Worm (Caenorhabditis elegans) whole organism, young adult: ENCODE measurements around the gene cul-1.
A peak's percentile ranks its signal among the peaks of the same experiment; 100 is the strongest.

Source experiments
- B0336.3 ChIP-seq: fragments of 200-800 bp; sonication (Bioruptor generic); IDR thresholded peaks from 2 replicates; pipeline ENCODE4 v1.3.6; 2022; ENCODE audit warnings: missing genetic modification characterization, missing compliant biosample characterization
- F10E7.11 ChIP-seq: sonication (generic microtip); optimal IDR thresholded peaks from 2 replicates; lab custom pipeline; 2017; ENCODE audit warnings: mild to moderate bottlenecking, missing genetic modification characterization, moderate library complexity, missing compliant biosample characterization
- F22D6.2 ChIP-seq: sonication (generic microtip); optimal IDR thresholded peaks from 2 replicates; lab custom pipeline; 2016; ENCODE audit warnings: mild to moderate bottlenecking, missing genetic modification characterization, missing compliant biosample characterization
- F23B12.7 ChIP-seq: sonication (generic microtip); optimal IDR thresholded peaks from 2 replicates; lab custom pipeline; 2017; ENCODE audit warnings: missing genetic modification characterization, mild to moderate bottlenecking, missing compliant biosample characterization, antibody characterized with exemption, moderate library complexity; ENCODE audit not compliant: insufficient read depth
- F49E8.2 ChIP-seq: sonication (generic microtip); optimal IDR thresholded peaks from 3 replicates; lab custom pipeline; 2017; ENCODE audit warnings: missing genetic modification characterization, mild to moderate bottlenecking, missing compliant biosample characterization, antibody characterized with exemption, moderate library complexity; ENCODE audit not compliant: insufficient read depth
- F55B11.4 ChIP-seq: sonication (generic microtip); optimal IDR thresholded peaks from 2 replicates; lab custom pipeline; 2016; ENCODE audit warnings: missing compliant biosample characterization, missing genetic modification characterization, borderline replicate concordance; ENCODE audit not compliant: insufficient read depth
- F57A8.1 ChIP-seq: fragments of 200-800 bp; sonication (Bioruptor generic); optimal IDR thresholded peaks from 2 replicates; lab custom pipeline; 2018; ENCODE audit warnings: mild to moderate bottlenecking, missing genetic modification characterization, moderate library complexity, missing compliant biosample characterization
- T07F8.4 ChIP-seq: sonication (generic microtip); optimal IDR thresholded peaks from 2 replicates; lab custom pipeline; 2016; ENCODE audit warnings: mild to moderate bottlenecking, missing genetic modification characterization, moderate library complexity, missing compliant biosample characterization
- Y56A3A.18 ChIP-seq: fragments of 200-800 bp; sonication (Bioruptor generic); IDR thresholded peaks from 2 replicates; pipeline ENCODE4 v1.3.6; 2022; ENCODE audit warnings: missing genetic modification reagents, missing genetic modification characterization, missing compliant biosample characterization
- Y95B8A.8 ChIP-seq: fragments of 200-800 bp; sonication (Bioruptor generic); IDR thresholded peaks from 2 replicates; pipeline ENCODE4 v1.3.6; 2022; ENCODE audit warnings: missing genetic modification reagents, missing genetic modification characterization, missing compliant biosample characterization
- ZK185.1 ChIP-seq: sonication (generic microtip); optimal IDR thresholded peaks from 2 replicates; lab custom pipeline; 2016; ENCODE audit warnings: mild to moderate bottlenecking, missing genetic modification characterization, missing compliant biosample characterization; ENCODE audit not compliant: poor library complexity, severe bottlenecking
- akir-1 ChIP-seq: fragments of 200-800 bp; sonication (Bioruptor generic); optimal IDR thresholded peaks from 2 replicates; lab custom pipeline; 2018; ENCODE audit warnings: mild to moderate bottlenecking, missing genetic modification characterization, moderate library complexity, missing compliant biosample characterization
- ama-1 ChIP-seq, 3 experiments: fragments of 150-350 bp in 1 of 3; sonication (generic microtip) in 2 of 3; optimal IDR thresholded peaks; 2 replicates each; lab custom pipeline; 2014 to 2018; ENCODE audit warnings: missing biosample characterization in 2 of 3, missing genetic modification characterization in 2 of 3, missing genetic modification reagents in 2 of 3
- aptf-3 ChIP-seq: fragments of 200-800 bp; sonication (Bioruptor generic); IDR thresholded peaks from 2 replicates; pipeline ENCODE4 v1.3.6; 2022; ENCODE audit warnings: missing genetic modification characterization, missing compliant biosample characterization
- athp-1 ChIP-seq: sonication (generic microtip); optimal IDR thresholded peaks from 2 replicates; lab custom pipeline; 2017; ENCODE audit warnings: mild to moderate bottlenecking, missing genetic modification characterization, missing compliant biosample characterization
- attf-6 ChIP-seq: fragments of 200-800 bp; sonication (Bioruptor generic); IDR thresholded peaks from 2 replicates; pipeline ENCODE4 v1.3.6; 2022; ENCODE audit warnings: missing genetic modification reagents, missing genetic modification characterization, missing compliant biosample characterization
- bed-1 ChIP-seq: fragments of 200-800 bp; sonication (Bioruptor generic); IDR thresholded peaks from 2 replicates; pipeline ENCODE4 v1.3.6; 2022; ENCODE audit warnings: missing genetic modification reagents, missing genetic modification characterization, missing compliant biosample characterization
- ccch-3 ChIP-seq: fragments of 200-800 bp; sonication (Bioruptor generic); optimal IDR thresholded peaks from 2 replicates; lab custom pipeline; 2018; ENCODE audit warnings: mild to moderate bottlenecking, missing genetic modification characterization, missing compliant biosample characterization
- cebp-2 ChIP-seq: fragments of 200-800 bp; sonication (Bioruptor generic); IDR thresholded peaks from 2 replicates; pipeline ENCODE4 v1.3.6; 2022; ENCODE audit warnings: missing genetic modification characterization, missing compliant biosample characterization
- ceh-27 ChIP-seq: fragments of 200-800 bp; sonication (Bioruptor generic); optimal IDR thresholded peaks from 2 replicates; lab custom pipeline; 2018; ENCODE audit warnings: mild to moderate bottlenecking, missing genetic modification characterization, moderate library complexity, missing compliant biosample characterization
- ceh-40 ChIP-seq: fragments of 200-800 bp; sonication (Bioruptor generic); IDR thresholded peaks from 2 replicates; pipeline ENCODE4 v1.3.6; 2022; ENCODE audit warnings: missing genetic modification characterization, missing compliant biosample characterization
- die-1 ChIP-seq: sonication (generic microtip); optimal IDR thresholded peaks from 2 replicates; lab custom pipeline; 2016; ENCODE audit warnings: missing genotype, mild to moderate bottlenecking, missing genetic modification characterization, missing compliant biosample characterization
- egrh-3 ChIP-seq: fragments of 200-800 bp; sonication (Bioruptor generic); IDR thresholded peaks from 2 replicates; pipeline ENCODE4 v1.3.6; 2022; ENCODE audit warnings: missing genetic modification reagents, missing genetic modification characterization, missing compliant biosample characterization
- ekl-4 ChIP-seq: fragments of 200-800 bp; sonication (Bioruptor generic); IDR thresholded peaks from 2 replicates; pipeline ENCODE4 v1.3.6; 2022; ENCODE audit warnings: missing genetic modification reagents, missing genetic modification characterization, missing compliant biosample characterization
- gei-17 ChIP-seq: fragments of 200-800 bp; sonication (Bioruptor generic); optimal IDR thresholded peaks from 2 replicates; lab custom pipeline; 2018; ENCODE audit warnings: mild to moderate bottlenecking, missing genetic modification characterization, missing compliant biosample characterization
- him-1 ChIP-seq: sonication (generic microtip); optimal IDR thresholded peaks from 2 replicates; lab custom pipeline; 2016; ENCODE audit warnings: missing genotype, missing genetic modification reagents, missing genetic modification characterization, missing compliant biosample characterization
- hrde-1 ChIP-seq: sonication (generic microtip); optimal IDR thresholded peaks from 2 replicates; lab custom pipeline; 2016; ENCODE audit warnings: missing genetic modification characterization, mild to moderate bottlenecking, missing compliant biosample characterization, moderate library complexity, missing genotype, missing genetic modification reagents, borderline replicate concordance
- let-607 ChIP-seq, 2 experiments: fragments of 200-800 bp in 1 of 2; sonication (Bioruptor generic) in 1 of 2; sonication (generic microtip) in 1 of 2; optimal IDR thresholded peaks; 2 replicates each; lab custom pipeline; 2016 to 2018; ENCODE audit warnings: mild to moderate bottlenecking in 2 of 2, missing compliant biosample characterization in 2 of 2, missing genetic modification characterization in 2 of 2, moderate library complexity in 2 of 2, missing genotype in 1 of 2
- lin-40 ChIP-seq: sonication (generic microtip); optimal IDR thresholded peaks from 2 replicates; lab custom pipeline; 2016; ENCODE audit warnings: missing genetic modification characterization, mild to moderate bottlenecking, missing compliant biosample characterization, missing genotype, missing genetic modification reagents
- lin-54 ChIP-seq: fragments of 200-800 bp; sonication (Bioruptor generic); optimal IDR thresholded peaks from 2 replicates; lab custom pipeline; 2018; ENCODE audit warnings: mild to moderate bottlenecking, missing genetic modification characterization, missing compliant biosample characterization
- madf-3 ChIP-seq: fragments of 200-800 bp; sonication (Bioruptor generic); IDR thresholded peaks from 2 replicates; pipeline ENCODE4 v1.3.6; 2022; ENCODE audit warnings: missing genetic modification reagents, missing genetic modification characterization, missing compliant biosample characterization
- mcd-1 ChIP-seq: fragments of 200-800 bp; sonication (Bioruptor generic); IDR thresholded peaks from 2 replicates; pipeline ENCODE4 v1.3.6; 2022; ENCODE audit warnings: missing genetic modification reagents, missing genetic modification characterization, missing compliant biosample characterization
- mel-28 ChIP-seq: sonication (generic microtip); optimal IDR thresholded peaks from 2 replicates; lab custom pipeline; 2016; ENCODE audit warnings: borderline replicate concordance, mild to moderate bottlenecking, missing genetic modification characterization, missing compliant biosample characterization
- mes-4 ChIP-seq: sonication (generic microtip); optimal IDR thresholded peaks from 2 replicates; lab custom pipeline; 2016; ENCODE audit warnings: missing genotype, missing genetic modification characterization, missing compliant biosample characterization
- mxl-1 ChIP-seq: sonication (generic microtip); optimal IDR thresholded peaks from 2 replicates; lab custom pipeline; 2016; ENCODE audit warnings: missing genetic modification characterization, missing compliant biosample characterization
- nfya-2 ChIP-seq: fragments of 200-800 bp; sonication (Bioruptor generic); IDR thresholded peaks from 2 replicates; pipeline ENCODE4 v1.3.6; 2022; ENCODE audit warnings: missing genetic modification reagents, missing genetic modification characterization, missing compliant biosample characterization
- nhr-179 ChIP-seq: sonication (generic microtip); optimal IDR thresholded peaks from 2 replicates; lab custom pipeline; 2016; ENCODE audit warnings: mild to moderate bottlenecking, missing genetic modification characterization, missing compliant biosample characterization
- pbrm-1 ChIP-seq: fragments of 200-800 bp; sonication (Bioruptor generic); IDR thresholded peaks from 2 replicates; pipeline ENCODE4 v1.3.6; 2022; ENCODE audit warnings: missing genetic modification reagents, missing genetic modification characterization, missing compliant biosample characterization
- rec-8 ChIP-seq, 2 experiments: sonication (generic microtip); optimal IDR thresholded peaks; 2 replicates each; lab custom pipeline; 2016; ENCODE audit warnings: mild to moderate bottlenecking in 2 of 2, missing genetic modification characterization in 2 of 2, missing genetic modification reagents in 2 of 2, missing genotype in 2 of 2, missing biosample characterization in 1 of 2, missing compliant biosample characterization in 1 of 2, moderate library complexity in 1 of 2
- repo-1 ChIP-seq: sonication (generic microtip); optimal IDR thresholded peaks from 2 replicates; lab custom pipeline; 2017; ENCODE audit warnings: mild to moderate bottlenecking, missing genetic modification characterization, missing compliant biosample characterization
- rpc-1 ChIP-seq, 2 experiments: fragments of 150-350 bp in 1 of 2; sonication (generic microtip) in 1 of 2; optimal IDR thresholded peaks; 2 replicates each; lab custom pipeline; 2014 to 2018; ENCODE audit warnings: missing biosample characterization in 1 of 2, missing genetic modification characterization in 1 of 2, missing genetic modification reagents in 1 of 2, missing genotype in 1 of 2
- sdz-38 ChIP-seq: sonication (generic microtip); optimal IDR thresholded peaks from 2 replicates; lab custom pipeline; 2016; ENCODE audit warnings: missing genotype, missing genetic modification characterization, missing compliant biosample characterization
- snpc-3.4 ChIP-seq: sonication (generic microtip); optimal IDR thresholded peaks from 2 replicates; lab custom pipeline; 2017; ENCODE audit warnings: missing genetic modification characterization, mild to moderate bottlenecking, missing compliant biosample characterization, antibody characterized with exemption, moderate library complexity, missing genotype, missing genetic modification reagents
- tbp1 ChIP-seq: fragments of 200-800 bp; sonication (Bioruptor generic); optimal IDR thresholded peaks from 2 replicates; lab custom pipeline; 2018; ENCODE audit warnings: mild to moderate bottlenecking, missing genetic modification characterization, missing compliant biosample characterization
- unc-62 ChIP-seq: fragments of 150-350 bp; optimal IDR thresholded peaks from 2 replicates; lab custom pipeline; 2014; ENCODE audit warnings: missing biosample characterization, missing genetic modification reagents, missing genetic modification characterization
- xnd-1 ChIP-seq: sonication (generic microtip); optimal IDR thresholded peaks from 2 replicates; lab custom pipeline; 2016; ENCODE audit warnings: missing genotype, missing genetic modification reagents, missing genetic modification characterization, missing compliant biosample characterization
- ztf-26 ChIP-seq: sonication (generic microtip); optimal IDR thresholded peaks from 2 replicates; lab custom pipeline; 2017; ENCODE audit warnings: missing genetic modification characterization, missing compliant biosample characterization

cul-1 gene

DNA sequence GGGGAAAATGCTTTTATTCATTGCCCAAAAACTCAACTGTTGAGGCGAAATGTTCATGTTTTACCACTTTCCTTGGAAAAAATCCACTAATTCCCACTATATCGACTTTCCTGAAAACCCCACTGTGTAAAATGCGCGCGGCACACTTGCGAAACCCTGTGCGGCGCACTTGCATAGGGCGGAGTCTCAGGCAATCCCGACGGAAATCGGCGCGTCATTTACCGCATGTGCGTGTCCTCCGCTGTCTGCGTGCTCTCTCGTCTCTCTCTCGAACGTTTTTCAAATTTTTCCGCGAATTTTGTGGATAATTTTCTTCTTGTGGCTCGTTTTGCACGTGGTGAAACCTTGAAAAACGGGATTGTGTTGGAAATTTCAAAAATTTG is 9.9 kb upstream of the cul-1 start, which contains the start of gene atx-2:
Gene atx-2, plus strand, starts transcription at position 226 of the 383 bp plus-strand sequence.
- TF ChIP-seq lin-40 (tag; lab: Kevin White, UChicago): peak; percentile 74
- peak; percentile 42 for TF ChIP-seq mxl-1 (tag; lab: Kevin White, UChicago)
- peak; percentile 76 to 94 for TF ChIP-seq rec-8 (tag; optimal IDR thresholded peaks at IDR 0.05; lab: Kevin White, UChicago)
- peak; percentile 81 for TF ChIP-seq repo-1
- TF ChIP-seq athp-1 (tag; lab: Kevin White, UChicago): peak; percentile 96
- TF ChIP-seq xnd-1 (tag; lab: Kevin White, UChicago): peak; percentile 55
- peak; percentile 74; the same call in 1 of the 2 replicates for TF ChIP-seq cebp-2
- TF ChIP-seq F57A8.1 (GFP tag; lab: Kevin White, UChicago): no peak
- peak; percentile 86 for TF ChIP-seq B0336.3 (GFP tag; lab: Robert Waterston, UW)
- peak; percentile 90 for TF ChIP-seq die-1
- TF ChIP-seq nhr-179 (tag; lab: Kevin White, UChicago): no peak
- peak; percentile 78; the same call in 1 of the 2 replicates for TF ChIP-seq aptf-3 (GFP tag; lab: Robert Waterston, UW)
- peak; percentile 91 for TF ChIP-seq lin-54 (GFP tag; lab: Kevin White, UChicago)
- TF ChIP-seq F49E8.2: peak; percentile 86
- peak; percentile 61 for TF ChIP-seq ztf-26
- peak; percentile 90 for TF ChIP-seq Y95B8A.8
- peak; percentile 95 for TF ChIP-seq pbrm-1 (GFP tag; lab: Robert Waterston, UW)
- peak; percentile 61 to 84 for TF ChIP-seq let-607 (tag; optimal IDR thresholded peaks at IDR 0.05; lab: Kevin White, UChicago)
- no peak for TF ChIP-seq bed-1 (GFP tag; lab: Robert Waterston, UW)
- TF ChIP-seq attf-6 (GFP tag; lab: Robert Waterston, UW): peak; percentile 79
- TF ChIP-seq F23B12.7 (tag; lab: Kevin White, UChicago): no peak
- TF ChIP-seq hrde-1 (tag; lab: Kevin White, UChicago): peak; percentile 88
- TF ChIP-seq madf-3 (GFP tag; lab: Robert Waterston, UW): peak; percentile 92
- peak; percentile 78 for TF ChIP-seq F22D6.2
- TF ChIP-seq Y56A3A.18 (GFP tag; lab: Robert Waterston, UW): no peak
- peak; percentile 66 for TF ChIP-seq F10E7.11 (tag; lab: Kevin White, UChicago)
- TF ChIP-seq ekl-4 (GFP tag; lab: Robert Waterston, UW): peak; percentile 84
- TF ChIP-seq mes-4 (tag; lab: Kevin White, UChicago): no peak
- TF ChIP-seq gei-17 (GFP tag; lab: Kevin White, UChicago): peak; percentile 49
- TF ChIP-seq ama-1 (optimal IDR thresholded peaks at IDR 0.05; lab: Kevin White, UChicago): no peak
- peak in 1 of 2 experiments; percentile 27 for TF ChIP-seq ama-1 (GFP tag; optimal IDR thresholded peaks at IDR 0.05; lab: Kevin White, UChicago)
- peak; percentile 57 for TF ChIP-seq rpc-1 (optimal IDR thresholded peaks at IDR 0.05; lab: Kevin White, UChicago)
- no peak for TF ChIP-seq rpc-1 (tag; optimal IDR thresholded peaks at IDR 0.05; lab: Kevin White, UChicago)
- peak; percentile 76 for TF ChIP-seq snpc-3.4
- no peak for TF ChIP-seq unc-62 (GFP tag; lab: Kevin White, UChicago)
- peak; percentile 96 for TF ChIP-seq mcd-1 (GFP tag; lab: Robert Waterston, UW)
- TF ChIP-seq F55B11.4 (tag; lab: Kevin White, UChicago): no peak
- TF ChIP-seq sdz-38 (tag; lab: Kevin White, UChicago): no peak
- TF ChIP-seq ccch-3 (GFP tag; lab: Kevin White, UChicago): no peak
- peak; percentile 47 for TF ChIP-seq akir-1 (GFP tag; lab: Kevin White, UChicago)
- peak; percentile 96 for TF ChIP-seq ceh-27 (GFP tag; lab: Kevin White, UChicago)
- TF ChIP-seq tbp1 (GFP tag; lab: Kevin White, UChicago): peak; percentile 72
- peak; percentile 76 for TF ChIP-seq mel-28
- TF ChIP-seq egrh-3 (GFP tag; lab: Robert Waterston, UW): peak; percentile 79
- peak; percentile 1 for TF ChIP-seq T07F8.4 (tag; lab: Kevin White, UChicago)
- no peak for TF ChIP-seq nfya-2
- no peak for TF ChIP-seq him-1
- TF ChIP-seq ceh-40 (GFP tag; lab: Robert Waterston, UW): peak; percentile 54; the same call in 1 of the 2 replicates
- TF ChIP-seq ZK185.1 (tag; lab: Kevin White, UChicago): peak; percentile 96
